Fruit fly (Drosophila melanogaster) whole organism, embryonic: ENCODE results near the gene dpr20.

Experiments
- Ada2b ChIP-seq: fragments of 200-800 bp; sonication (Bioruptor generic); IDR thresholded peaks from 2 replicates; pipeline ENCODE4 v1.3.6; 2022; ENCODE audit warnings: missing biosample characterization, missing genetic modification characterization
- Asciz ChIP-seq: fragments of 200-800 bp; sonication (Bioruptor generic); optimal IDR thresholded peaks from 2 replicates; lab custom pipeline; 2017; ENCODE audit warnings: missing biosample characterization, mild to moderate bottlenecking, missing genetic modification characterization, missing genetic modification reagents
- CG10366 ChIP-seq: fragments of 200-800 bp; sonication (Bioruptor generic); IDR thresholded peaks from 2 replicates; pipeline ENCODE4 v1.3.6; 2022; ENCODE audit warnings: missing biosample characterization, missing genetic modification characterization
- CG13775 ChIP-seq: fragments of 200-800 bp; sonication (Bioruptor generic); optimal IDR thresholded peaks from 3 replicates; lab custom pipeline; 2017; ENCODE audit warnings: missing biosample characterization, mild to moderate bottlenecking, missing genetic modification characterization
- CG14014 ChIP-seq: fragments of 200-800 bp; sonication (Bioruptor generic); IDR thresholded peaks from 2 replicates; pipeline ENCODE4 v1.3.6; 2022; ENCODE audit warnings: missing biosample characterization, missing genetic modification characterization
- CG15073 ChIP-seq: fragments of 200-800 bp; sonication (Bioruptor generic); optimal IDR thresholded peaks from 2 replicates; lab custom pipeline; 2016; ENCODE audit warnings: missing biosample characterization, missing genetic modification characterization
- CG17802 ChIP-seq: fragments of 200-800 bp; sonication (Bioruptor generic); optimal IDR thresholded peaks from 2 replicates; lab custom pipeline; 2018; ENCODE audit warnings: missing biosample characterization, mild to moderate bottlenecking, missing genetic modification characterization, moderate library complexity
- CG18011 ChIP-seq: fragments of 200-800 bp; sonication (Bioruptor generic); optimal IDR thresholded peaks from 2 replicates; lab custom pipeline; 2017; ENCODE audit warnings: missing biosample characterization, missing genetic modification characterization, mild to moderate bottlenecking, moderate library complexity, missing genotype
- CG18262 ChIP-seq: fragments of 200-800 bp; optimal IDR thresholded peaks from 3 replicates; lab custom pipeline; 2019; ENCODE audit warnings: missing biosample characterization, mild to moderate bottlenecking, missing genetic modification characterization, moderate library complexity
- CG34376 ChIP-seq: fragments of 200-800 bp; sonication (Bioruptor generic); optimal IDR thresholded peaks from 2 replicates; lab custom pipeline; 2018; ENCODE audit warnings: missing biosample characterization, mild to moderate bottlenecking, missing genetic modification characterization
- CG3995 ChIP-seq: fragments of 200-800 bp; sonication (Bioruptor generic); optimal IDR thresholded peaks from 3 replicates; lab custom pipeline; 2016; ENCODE audit warnings: missing biosample characterization, missing genetic modification characterization
- CG4360 ChIP-seq: fragments of 200-800 bp; sonication (Bioruptor generic); IDR thresholded peaks from 2 replicates; pipeline ENCODE4 v1.3.6; 2022; ENCODE audit warnings: missing biosample characterization, missing genetic modification characterization
- CG6791 ChIP-seq: fragments of 200-800 bp; sonication (Bioruptor generic); IDR thresholded peaks from 3 replicates; pipeline ENCODE4 v1.3.6; 2022; ENCODE audit warnings: missing biosample characterization, missing genetic modification characterization; ENCODE audit not compliant: partially characterized antibody
- CG8281 ChIP-seq: fragments of 200-800 bp; sonication (Bioruptor generic); optimal IDR thresholded peaks from 2 replicates; lab custom pipeline; 2018; ENCODE audit warnings: missing biosample characterization, mild to moderate bottlenecking, missing genetic modification characterization, moderate library complexity
- CG9215 ChIP-seq: fragments of 200-800 bp; sonication (Bioruptor generic); IDR thresholded peaks from 2 replicates; pipeline ENCODE4 v1.3.6; 2022; ENCODE audit warnings: missing biosample characterization, missing genetic modification characterization
- D ChIP-seq, 2 experiments: fragments of 200-800 bp in 1 of 2; fragments of >200 bp in 1 of 2; sonication (Bioruptor generic) in 1 of 2; optimal IDR thresholded peaks; 2 replicates in 1 of 2; 3 replicates in 1 of 2; lab custom pipeline; 2017; ENCODE audit warnings: mild to moderate bottlenecking in 1 of 2, missing biosample characterization in 1 of 2, missing genetic modification characterization in 1 of 2, missing genetic modification reagents in 1 of 2
- Deaf1 ChIP-seq: fragments of 200-800 bp; optimal IDR thresholded peaks from 3 replicates; lab custom pipeline; 2019; ENCODE audit warnings: missing biosample characterization, mild to moderate bottlenecking, missing genetic modification characterization, moderate library complexity
- Ets65A ChIP-seq: fragments of 200-800 bp; sonication (Bioruptor generic); peaks from one replicate; lab custom pipeline; 2016; ENCODE audit warnings: missing biosample characterization, missing genetic modification characterization
- Fer1 ChIP-seq: fragments of 200-800 bp; sonication (Bioruptor generic); optimal IDR thresholded peaks from 2 replicates; lab custom pipeline; 2017; ENCODE audit warnings: missing biosample characterization, mild to moderate bottlenecking, missing genetic modification characterization
- Hey ChIP-seq: fragments of 200-800 bp; sonication (Bioruptor generic); optimal IDR thresholded peaks from 3 replicates; lab custom pipeline; 2018; ENCODE audit warnings: missing biosample characterization, mild to moderate bottlenecking, missing genetic modification characterization
- Hmr ChIP-seq: fragments of 200-800 bp; sonication (Bioruptor generic); optimal IDR thresholded peaks from 3 replicates; lab custom pipeline; 2017; ENCODE audit warnings: mild to moderate bottlenecking, missing biosample characterization, missing genetic modification reagents, missing genetic modification characterization
- MBD-R2 ChIP-seq: fragments of 200-800 bp; sonication (Bioruptor generic); IDR thresholded peaks from 2 replicates; pipeline ENCODE4 v1.3.6; 2022; ENCODE audit warnings: missing biosample characterization, missing genetic modification characterization
- Nf-YB ChIP-seq: fragments of 200-800 bp; sonication (Bioruptor generic); optimal IDR thresholded peaks from 3 replicates; lab custom pipeline; 2019; ENCODE audit warnings: missing biosample characterization, mild to moderate bottlenecking, missing genetic modification characterization, moderate library complexity
- Nf-YC ChIP-seq: fragments of 200-800 bp; optimal IDR thresholded peaks from 3 replicates; lab custom pipeline; 2019; ENCODE audit warnings: missing biosample characterization, mild to moderate bottlenecking, missing genetic modification characterization, moderate library complexity
- Rfx ChIP-seq: fragments of 200-800 bp; sonication (Bioruptor generic); IDR thresholded peaks from 2 replicates; pipeline ENCODE4 v1.3.6; 2022; ENCODE audit warnings: missing biosample characterization, missing genetic modification characterization
- Sry-δ ChIP-seq: fragments of 200-800 bp; sonication (Bioruptor generic); optimal IDR thresholded peaks from 2 replicates; lab custom pipeline; 2016; ENCODE audit warnings: missing biosample characterization, missing genetic modification characterization
- Taf1 ChIP-seq: fragments of 200-800 bp; sonication (Bioruptor generic); IDR thresholded peaks from 2 replicates; pipeline ENCODE4 v1.3.6; 2022; ENCODE audit warnings: missing biosample characterization, missing genetic modification characterization
- amos ChIP-seq: fragments of 200-800 bp; sonication (Bioruptor generic); IDR thresholded peaks from 2 replicates; pipeline ENCODE4 v1.3.6; 2022; ENCODE audit warnings: missing biosample characterization, missing genetic modification characterization; ENCODE audit not compliant: partially characterized antibody
- ap ChIP-seq: fragments of 200-800 bp; sonication (Bioruptor generic); IDR thresholded peaks from 2 replicates; pipeline ENCODE4 v1.3.6; 2022; ENCODE audit warnings: missing biosample characterization, missing genetic modification characterization
- br ChIP-seq: fragments of >200 bp; optimal IDR thresholded peaks from 2 replicates; lab custom pipeline; 2017
- cato ChIP-seq: fragments of 200-800 bp; sonication (Bioruptor generic); optimal IDR thresholded peaks from 2 replicates; lab custom pipeline; 2016; ENCODE audit warnings: missing biosample characterization, missing genetic modification characterization, borderline replicate concordance
- chm ChIP-seq: fragments of 200-800 bp; sonication (Bioruptor generic); IDR thresholded peaks from 2 replicates; pipeline ENCODE4 v1.3.6; 2022; ENCODE audit warnings: missing biosample characterization, missing genetic modification characterization
- dm ChIP-seq: fragments of 200-800 bp; sonication (Bioruptor generic); optimal IDR thresholded peaks from 3 replicates; lab custom pipeline; 2016; ENCODE audit warnings: missing biosample characterization, missing genetic modification characterization
- dysf ChIP-seq: fragments of 200-800 bp; sonication (Bioruptor generic); IDR thresholded peaks from 3 replicates; pipeline ENCODE4 v1.3.6; 2022; ENCODE audit warnings: missing biosample characterization, missing genetic modification characterization
- en ChIP-seq: fragments of 200-800 bp; sonication (Bioruptor generic); optimal IDR thresholded peaks from 2 replicates; lab custom pipeline; 2016; ENCODE audit warnings: missing biosample characterization, missing genetic modification characterization
- ewg ChIP-seq: fragments of 200-800 bp; sonication (Bioruptor generic); optimal IDR thresholded peaks from 3 replicates; lab custom pipeline; 2017; ENCODE audit warnings: mild to moderate bottlenecking, missing biosample characterization, missing genetic modification reagents, missing genetic modification characterization
- grn ChIP-seq: fragments of 200-800 bp; sonication (Bioruptor generic); optimal IDR thresholded peaks from 3 replicates; lab custom pipeline; 2017; ENCODE audit warnings: missing biosample characterization, missing genetic modification characterization
- insv ChIP-seq, 2 experiments: fragments of 200-800 bp; sonication (Bioruptor generic); optimal IDR thresholded peaks; 3 replicates each; lab custom pipeline; 2016 to 2018; ENCODE audit warnings: missing biosample characterization in 2 of 2, missing genetic modification characterization in 2 of 2
- klu ChIP-seq: fragments of 200-800 bp; sonication (Bioruptor generic); IDR thresholded peaks from 2 replicates; pipeline ENCODE4 v1.3.6; 2022; ENCODE audit warnings: missing biosample characterization, missing genetic modification characterization
- mld ChIP-seq: fragments of 200-800 bp; sonication (Bioruptor generic); IDR thresholded peaks from 3 replicates; pipeline ENCODE4 v1.3.6; 2022; ENCODE audit warnings: missing biosample characterization, missing genetic modification characterization; ENCODE audit not compliant: partially characterized antibody
- nerfin-1 ChIP-seq: fragments of 200-800 bp; sonication (Bioruptor generic); optimal IDR thresholded peaks from 3 replicates; lab custom pipeline; 2019; ENCODE audit warnings: missing biosample characterization, mild to moderate bottlenecking, missing genetic modification characterization, moderate library complexity
- oc ChIP-seq: fragments of 200-800 bp; sonication (Bioruptor generic); optimal IDR thresholded peaks from 2 replicates; lab custom pipeline; 2018; ENCODE audit warnings: missing biosample characterization, mild to moderate bottlenecking, missing genetic modification characterization, moderate library complexity
- onecut ChIP-seq: fragments of 200-800 bp; sonication (Bioruptor generic); IDR thresholded peaks from 2 replicates; pipeline ENCODE4 v1.3.6; 2022; ENCODE audit warnings: missing biosample characterization, missing genetic modification characterization
- org-1 ChIP-seq: fragments of 200-800 bp; sonication (Bioruptor generic); optimal IDR thresholded peaks from 2 replicates; lab custom pipeline; 2017; ENCODE audit warnings: missing biosample characterization, missing genetic modification characterization
- phol ChIP-seq: fragments of 200-800 bp; sonication (Bioruptor generic); optimal IDR thresholded peaks from 3 replicates; lab custom pipeline; 2018; ENCODE audit warnings: missing biosample characterization, mild to moderate bottlenecking, missing genetic modification characterization, moderate library complexity
- pros ChIP-seq: fragments of 200-800 bp; sonication (Bioruptor generic); optimal IDR thresholded peaks from 3 replicates; lab custom pipeline; 2019; ENCODE audit warnings: missing biosample characterization, mild to moderate bottlenecking, missing genetic modification characterization, moderate library complexity
- sima ChIP-seq: fragments of 200-800 bp; sonication (Bioruptor generic); optimal IDR thresholded peaks from 2 replicates; lab custom pipeline; 2016; ENCODE audit warnings: missing biosample characterization, missing genetic modification characterization
- tna ChIP-seq: fragments of 200-800 bp; sonication (Bioruptor generic); IDR thresholded peaks from 2 replicates; pipeline ENCODE4 v1.3.6; 2022; ENCODE audit warnings: missing biosample characterization, missing genetic modification characterization; ENCODE audit not compliant: partially characterized antibody
- wor ChIP-seq: fragments of 200-800 bp; sonication (Bioruptor generic); IDR thresholded peaks from 2 replicates; pipeline ENCODE4 v1.3.6; 2022; ENCODE audit warnings: missing biosample characterization, missing genetic modification characterization

The dpr20 gene

DNA sequence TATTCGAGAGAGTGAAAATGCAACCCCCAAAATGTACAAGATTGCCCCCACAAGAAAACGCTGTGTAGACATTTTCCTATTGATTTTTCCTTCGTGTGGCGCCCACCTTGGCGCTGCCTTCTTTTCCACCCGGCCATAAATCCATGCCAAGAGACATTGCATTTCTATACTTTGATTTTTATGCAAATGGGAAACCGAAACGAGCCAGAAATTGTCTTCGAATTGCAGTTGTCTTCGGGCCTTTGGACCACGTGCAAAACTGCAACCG, 47.6 kb downstream of the dpr20 start:
- TF ChIP-seq CG6791 (GFP tag; lab: Robert Waterston, UW) = 0 out of 3 replicates have a peak, but pooled peaks have one; percentile 13
- no peak for TF ChIP-seq amos
- no peak for TF ChIP-seq CG15073
- peak; percentile 95 for TF ChIP-seq onecut (GFP tag; lab: Robert Waterston, UW)
- TF ChIP-seq, all 482 proteins: peak for 2

DNA sequence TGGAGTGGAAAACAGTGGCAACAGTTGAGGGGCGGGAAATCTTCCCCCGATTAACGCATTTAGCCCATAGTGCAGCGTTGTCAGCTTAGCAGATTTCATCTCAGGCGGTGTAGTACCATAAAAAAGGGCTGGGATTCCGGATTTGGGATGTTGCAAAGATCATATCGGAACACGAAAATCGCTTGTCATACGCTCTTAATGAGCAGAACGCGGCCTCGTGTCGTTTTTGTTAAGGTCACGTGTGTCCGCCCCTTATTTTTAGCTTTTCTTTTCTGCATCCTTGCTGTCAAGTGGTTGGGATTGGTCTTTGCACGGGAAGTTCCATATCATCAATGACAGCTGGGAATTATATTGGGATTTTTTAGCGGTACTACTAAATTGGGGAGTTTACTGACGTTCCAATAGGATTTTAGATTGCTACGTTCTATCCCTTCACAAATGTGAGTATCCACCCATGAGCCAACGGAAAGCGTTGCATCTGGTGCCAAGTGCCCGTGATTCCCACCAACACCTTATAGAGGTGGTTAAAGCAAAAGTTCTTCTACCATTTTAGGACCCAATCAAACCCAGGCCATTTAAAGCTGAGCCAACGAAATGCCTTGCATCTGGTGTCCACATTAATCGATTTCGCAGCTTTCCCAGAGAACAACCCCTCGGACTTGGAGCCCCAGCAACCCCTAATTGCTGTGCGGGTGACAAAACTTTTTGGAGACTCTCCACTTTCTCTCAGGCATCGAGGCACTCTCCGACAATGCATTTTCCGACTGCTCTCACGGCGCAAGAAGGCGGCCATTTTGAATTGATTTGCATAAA, 48.1 kb downstream of the dpr20 start:
- peak; percentile 44 for TF ChIP-seq pros (GFP tag; lab: Kevin White, UChicago)
- peak; percentile 14 for TF ChIP-seq nerfin-1 (tag; lab: Kevin White, UChicago)
- no peak for TF ChIP-seq br (lab: Kevin White, UChicago)
- no peak for TF ChIP-seq CG13775 (GFP tag; lab: Kevin White, UChicago)
- no peak for TF ChIP-seq wor (GFP tag; lab: Robert Waterston, UW)
- no peak for TF ChIP-seq CG10366 (GFP tag; lab: Robert Waterston, UW)
- peak; percentile 91 for TF ChIP-seq Hey
- no peak for TF ChIP-seq Asciz
- peak; percentile 16 for TF ChIP-seq ewg (GFP tag; lab: Kevin White, UChicago)
- no peak for TF ChIP-seq Rfx (GFP tag; lab: Robert Waterston, UW)
- no peak for TF ChIP-seq CG34376 (GFP tag; lab: Kevin White, UChicago)
- TF ChIP-seq Fer1 (GFP tag; lab: Kevin White, UChicago) = peak; percentile 7
- TF ChIP-seq CG14014 (GFP tag; lab: Robert Waterston, UW) = no peak
- peak; percentile 28 for TF ChIP-seq grn
- TF ChIP-seq Ada2b (GFP tag; lab: Robert Waterston, UW) = no peak
- no peak for TF ChIP-seq Taf1 (GFP tag; lab: Robert Waterston, UW)
- no peak for TF ChIP-seq tna (GFP tag; lab: Robert Waterston, UW)
- TF ChIP-seq chm = no peak
- no peak for TF ChIP-seq CG9215 (GFP tag; lab: Robert Waterston, UW)
- TF ChIP-seq cato = no peak
- peak; percentile 33 for TF ChIP-seq oc (tag; lab: Kevin White, UChicago)
- TF ChIP-seq insv (GFP tag; optimal IDR thresholded peaks at IDR 0.05; lab: Kevin White, UChicago) = no peak
- TF ChIP-seq dm (GFP tag; lab: Kevin White, UChicago) = no peak
- no peak for TF ChIP-seq org-1 (GFP tag; lab: Kevin White, UChicago)
- TF ChIP-seq mld (GFP tag; lab: Robert Waterston, UW) = no peak
- peak; percentile 84 for TF ChIP-seq Nf-YC (tag; lab: Kevin White, UChicago)
- no peak for TF ChIP-seq klu (GFP tag; lab: Robert Waterston, UW)
- no peak for TF ChIP-seq CG3995
- TF ChIP-seq phol (tag; lab: Kevin White, UChicago) = peak; percentile 22
- TF ChIP-seq dysf = no peak
- TF ChIP-seq MBD-R2 = no peak
- TF ChIP-seq D (optimal IDR thresholded peaks at IDR 0.05; lab: Kevin White, UChicago) = no peak
- no peak for TF ChIP-seq D (GFP tag; optimal IDR thresholded peaks at IDR 0.05; lab: Kevin White, UChicago)
- no peak for TF ChIP-seq CG18262 (tag; lab: Kevin White, UChicago)
- no peak for TF ChIP-seq en (GFP tag; lab: Kevin White, UChicago)
- no peak for TF ChIP-seq CG8281 (tag; lab: Kevin White, UChicago)
- TF ChIP-seq Deaf1 (tag; lab: Kevin White, UChicago) = peak; percentile 64
- no peak for TF ChIP-seq CG17802 (tag; lab: Kevin White, UChicago)
- TF ChIP-seq Ets65A (GFP tag; lab: Kevin White, UChicago) = peak; percentile 12
- no peak for TF ChIP-seq Hmr (GFP tag; lab: Kevin White, UChicago)
- peak; percentile 84 for TF ChIP-seq Nf-YB (GFP tag; lab: Kevin White, UChicago)
- no peak for TF ChIP-seq Sry-δ (GFP tag; lab: Kevin White, UChicago)
- no peak for TF ChIP-seq CG18011
- no peak for TF ChIP-seq CG4360
- TF ChIP-seq ap = no peak
- TF ChIP-seq sima (GFP tag; lab: Kevin White, UChicago) = no peak
